Fruit fly (Drosophila melanogaster): ENCODE measurements around the gene CG3226.

CG3226 gene

dm6 chrX:6614266-6614665 lies 39.8 kb downstream of the CG3226 start:
- no peak for TF ChIP-seq Mio (GFP tag; optimal IDR thresholded peaks at IDR 0.05)
- TF ChIP-seq fru (GFP tag; optimal IDR thresholded peaks at IDR 0.05) = no peak
- TF ChIP-seq sv (GFP tag; optimal IDR thresholded peaks at IDR 0.05) = peak; percentile 2

dm6 chrX:6613581-6613980 lies 40.5 kb downstream of the CG3226 start:
- no peak for TF ChIP-seq Vsx2 (GFP tag; optimal IDR thresholded peaks at IDR 0.05; ENCODE audit: partially characterized antibody)
- no peak for TF ChIP-seq Sp1 (GFP tag; optimal IDR thresholded peaks at IDR 0.05)
- no peak for TF ChIP-seq N (GFP tag; optimal IDR thresholded peaks at IDR 0.05)
- TF ChIP-seq CG32264 (GFP tag; optimal IDR thresholded peaks at IDR 0.05) = no peak
- no peak for TF ChIP-seq rgr (GFP tag; optimal IDR thresholded peaks at IDR 0.05)
- TF ChIP-seq Hr83 (GFP tag; optimal IDR thresholded peaks at IDR 0.05; ENCODE audit: poor library complexity, severe bottlenecking) = no peak
- no peak for TF ChIP-seq usp (GFP tag; optimal IDR thresholded peaks at IDR 0.05)
- no peak for TF ChIP-seq Abd-B (GFP tag; optimal IDR thresholded peaks at IDR 0.05)
- TF ChIP-seq Myc (optimal IDR thresholded peaks at IDR 0.05) = no peak

- TF ChIP-seq GATAd (GFP tag; optimal IDR thresholded peaks at IDR 0.05) (no peak), Hnf4 (GFP tag; optimal IDR thresholded peaks at IDR 0.05) (no peak), jim (GFP tag; optimal IDR thresholded peaks at IDR 0.05) (no peak), Dfd (GFP tag; optimal IDR thresholded peaks at IDR 0.05) (no peak), Hr78 (GFP tag; optimal IDR thresholded peaks at IDR 0.05) (no peak), HLH106 (tag; optimal IDR thresholded peaks at IDR 0.05) (no peak), usp (GFP tag; optimal IDR thresholded peaks at IDR 0.05) (no peak), pan (optimal IDR thresholded peaks at IDR 0.05) (no peak), rgr (GFP tag; optimal IDR thresholded peaks at IDR 0.05) (no peak), Myc (optimal IDR thresholded peaks at IDR 0.05) (no peak), sv (GFP tag; optimal IDR thresholded peaks at IDR 0.05) (no peak)
Observed at dm6 chrX:6612509-6612908, 41.5 kb downstream of the CG3226 start.

- TF ChIP-seq dl (GFP tag; optimal IDR thresholded peaks at IDR 0.05; ENCODE audit: insufficient read depth in 1 of 2, partially characterized antibody in 2 of 2) = no peak
- no peak for TF ChIP-seq br (GFP tag; optimal IDR thresholded peaks at IDR 0.05)
- no peak for TF ChIP-seq Mio (GFP tag; optimal IDR thresholded peaks at IDR 0.05)
Observed at dm6 chrX:6611831-6612230, 42.2 kb downstream of the CG3226 start.

DNA sequence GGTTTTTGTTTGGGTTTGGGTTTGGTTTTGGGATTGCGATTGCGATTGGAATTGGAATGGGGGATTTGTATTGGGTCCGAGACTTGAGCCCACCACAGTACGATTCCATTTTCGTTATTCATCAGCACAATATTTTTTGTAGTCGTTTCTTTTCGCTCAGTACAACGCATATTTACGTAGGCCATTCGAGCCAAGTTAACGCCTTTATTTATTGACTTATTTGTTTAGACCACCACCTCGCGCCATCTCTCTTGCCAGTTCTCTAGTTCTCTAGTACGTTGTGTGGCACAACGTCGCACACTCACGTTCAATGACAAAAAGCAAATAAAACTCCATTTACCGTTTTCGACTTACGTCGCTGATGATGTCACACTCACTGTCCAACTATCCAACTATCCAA lies 49.3 kb downstream of the CG3226 start:
- TF ChIP-seq woc (GFP tag; optimal IDR thresholded peaks at IDR 0.05) = no peak
- TF ChIP-seq jim (GFP tag; optimal IDR thresholded peaks at IDR 0.05) = no peak
- TF ChIP-seq Hr83 (GFP tag; optimal IDR thresholded peaks at IDR 0.05; ENCODE audit: poor library complexity, severe bottlenecking) = no peak
- TF ChIP-seq OdsH (GFP tag; optimal IDR thresholded peaks at IDR 0.05) = no peak
- TF ChIP-seq CrebA (GFP tag; optimal IDR thresholded peaks at IDR 0.05; ENCODE audit: borderline replicate concordance) = no peak
- TF ChIP-seq psq (GFP tag; optimal IDR thresholded peaks at IDR 0.05) = no peak
- no peak for TF ChIP-seq CG9705 (GFP tag; optimal IDR thresholded peaks at IDR 0.05)
- no peak for TF ChIP-seq HLH106 (tag; optimal IDR thresholded peaks at IDR 0.05)
- TF ChIP-seq Vsx2 (GFP tag; optimal IDR thresholded peaks at IDR 0.05; ENCODE audit: partially characterized antibody) = no peak
- no peak for TF ChIP-seq lola (GFP tag; optimal IDR thresholded peaks at IDR 0.05)
- no peak for TF ChIP-seq dsf (GFP tag; optimal IDR thresholded peaks at IDR 0.05; ENCODE audit: borderline replicate concordance)
